Fruit fly (Drosophila melanogaster) whole organism, embryonic: Measurements from ENCODE around the gene Moe.

ENCODE experiments used
- C15 ChIP-seq: fragments of 200-800 bp; sonication (Bioruptor generic); IDR thresholded peaks from 3 replicates; pipeline ENCODE4 v1.3.6; 2022; ENCODE audit warnings: missing biosample characterization, missing genetic modification characterization
- CG34422 ChIP-seq: fragments of 200-800 bp; sonication (Bioruptor generic); IDR thresholded peaks from 3 replicates; pipeline ENCODE4 v1.3.6; 2022; ENCODE audit warnings: missing biosample characterization, missing genetic modification characterization

dm6 chrX:8894315-8895017 is 3.7 kb downstream of the Moe start:
- TF ChIP-seq CG34422, result peak; percentile 58; the same call in 1 of the 3 replicates
- TF ChIP-seq C15 (GFP tag; lab: Robert Waterston, UW), result 0 out of 3 replicates have a peak, but pooled peaks have one; percentile 45
